Fruit fly (Drosophila melanogaster): ENCODE measurements around the gene CG14238.

CG14238 gene

DNA sequence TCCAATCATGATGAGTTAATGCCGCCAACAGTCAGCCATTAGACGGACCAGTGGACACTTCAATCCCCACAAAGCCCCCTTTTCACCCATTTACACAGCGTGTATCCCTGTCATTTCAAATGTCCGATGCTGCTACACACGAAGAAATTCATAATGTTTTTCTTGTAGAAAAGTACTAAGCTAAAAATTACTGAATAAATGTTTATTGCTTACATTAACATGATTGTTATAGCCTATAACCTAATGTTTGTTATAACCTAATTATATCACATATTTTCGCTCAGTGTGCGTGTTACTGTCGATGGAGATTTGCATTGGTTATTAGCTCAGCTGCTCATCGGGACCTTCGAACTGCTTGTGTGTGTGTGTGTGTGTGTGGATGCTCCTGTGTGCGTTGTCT is 21.5 kb upstream of the CG14238 start (continued):
- TF ChIP-seq Sry-β (GFP tag; optimal IDR thresholded peaks at IDR 0.05) = no peak
- no peak for TF ChIP-seq mld (GFP tag; IDR thresholded peaks at IDR 0.05; ENCODE audit: partially characterized antibody)
- no peak for TF ChIP-seq CG13894 (tag; optimal IDR thresholded peaks at IDR 0.05)
- no peak for TF ChIP-seq dan (GFP tag; IDR thresholded peaks at IDR 0.05)
- TF ChIP-seq chn (GFP tag; optimal IDR thresholded peaks at IDR 0.05) = peak; percentile 16
- no peak for TF ChIP-seq CG16815 (GFP tag; optimal IDR thresholded peaks at IDR 0.05)
- TF ChIP-seq chinmo (GFP tag; IDR thresholded peaks at IDR 0.05; ENCODE audit: partially characterized antibody) = no peak
- no peak for TF ChIP-seq Dp (GFP tag; optimal IDR thresholded peaks at IDR 0.05)
- no peak for TF ChIP-seq CG11560 (tag; IDR thresholded peaks at IDR 0.05)
- TF ChIP-seq CG4854 (GFP tag; optimal IDR thresholded peaks at IDR 0.05) = no peak
- TF ChIP-seq CG9215 (GFP tag; IDR thresholded peaks at IDR 0.05) = no peak
- TF ChIP-seq nerfin-1 (tag; optimal IDR thresholded peaks at IDR 0.05) = no peak
- peak; percentile 57 for TF ChIP-seq tx (GFP tag; optimal IDR thresholded peaks at IDR 0.05)
- no peak for TF ChIP-seq CG9932 (GFP tag; IDR thresholded peaks at IDR 0.05)
- no peak for TF ChIP-seq CG10565 (GFP tag; optimal IDR thresholded peaks at IDR 0.05)
- peak; percentile 13 for TF ChIP-seq CG10654 (GFP tag; optimal IDR thresholded peaks at IDR 0.05)
- no peak for TF ChIP-seq br (optimal IDR thresholded peaks at IDR 0.05)
- peak; percentile 35 for TF ChIP-seq Ssrp (tag; optimal IDR thresholded peaks at IDR 0.05)
- TF ChIP-seq ro (GFP tag; IDR thresholded peaks at IDR 0.05) = no peak
- TF ChIP-seq tin (GFP tag; optimal IDR thresholded peaks at IDR 0.05) = peak; percentile 0
- TF ChIP-seq MESR4 (GFP tag; optimal IDR thresholded peaks at IDR 0.05) = no peak
- no peak for TF ChIP-seq Mad (GFP tag; optimal IDR thresholded peaks at IDR 0.05)
- TF ChIP-seq HLH3B (GFP tag; IDR thresholded peaks at IDR 0.05) = peak; percentile 50; the same call in 1 of the 2 replicates
- no peak for TF ChIP-seq otp (GFP tag; IDR thresholded peaks at IDR 0.05)
- no peak for TF ChIP-seq CG15601 (tag; optimal IDR thresholded peaks at IDR 0.05)
- TF ChIP-seq vvl (GFP tag; IDR thresholded peaks at IDR 0.05) = peak; percentile 73
- no peak for TF ChIP-seq CG4617 (GFP tag; optimal IDR thresholded peaks at IDR 0.05; ENCODE audit: borderline replicate concordance)
- TF ChIP-seq dmrt99B (tag; optimal IDR thresholded peaks at IDR 0.05) = peak; percentile 68
- no peak for TF ChIP-seq CG7745 (tag; optimal IDR thresholded peaks at IDR 0.05)
- TF ChIP-seq Dip3 (GFP tag; optimal IDR thresholded peaks at IDR 0.05) = no peak
- TF ChIP-seq Gsc (GFP tag; IDR thresholded peaks at IDR 0.05) = 0 out of 2 replicates have a peak, but pooled peaks have one; percentile 24
- no peak for TF ChIP-seq CG6791 (GFP tag; IDR thresholded peaks at IDR 0.05; ENCODE audit: partially characterized antibody)
- TF ChIP-seq CG18599 (GFP tag; optimal IDR thresholded peaks at IDR 0.05) = peak; percentile 39
- TF ChIP-seq CG31388 (GFP tag; optimal IDR thresholded peaks at IDR 0.05) = no peak
- no peak for TF ChIP-seq Doc3 (GFP tag; IDR thresholded peaks at IDR 0.05; ENCODE audit: partially characterized antibody)
- no peak for TF ChIP-seq CG3995 (GFP tag; optimal IDR thresholded peaks at IDR 0.05)
- TF ChIP-seq Poxn (GFP tag; IDR thresholded peaks at IDR 0.05) = no peak
- TF ChIP-seq gce (GFP tag; IDR thresholded peaks at IDR 0.05) = peak; percentile 23; the same call in 1 of the 3 replicates
- no peak for TF ChIP-seq CG8765 (GFP tag; IDR thresholded peaks at IDR 0.05)
- no peak for TF ChIP-seq nom (GFP tag; optimal IDR thresholded peaks at IDR 0.05)
- TF ChIP-seq h (optimal IDR thresholded peaks at IDR 0.05) = no peak
- no peak for TF ChIP-seq sna (GFP tag; IDR thresholded peaks at IDR 0.05; ENCODE audit: partially characterized antibody)
- TF ChIP-seq dati (GFP tag; IDR thresholded peaks at IDR 0.05) = no peak
- no peak for TF ChIP-seq prd (optimal IDR thresholded peaks at IDR 0.05)
- TF ChIP-seq prd (GFP tag; IDR thresholded peaks at IDR 0.05) = peak; percentile 70; the same call in 2 of the 3 replicates
- TF ChIP-seq CG3726 (GFP tag; IDR thresholded peaks at IDR 0.05) = no peak
- peak; percentile 74; the same call in 2 of the 3 replicates for TF ChIP-seq ci (GFP tag; IDR thresholded peaks at IDR 0.05)
- TF ChIP-seq gem (tag; optimal IDR thresholded peaks at IDR 0.05) = peak; percentile 70
- TF ChIP-seq CG5180 (GFP tag; optimal IDR thresholded peaks at IDR 0.05) = no peak
- no peak for TF ChIP-seq Doc2 (GFP tag; IDR thresholded peaks at IDR 0.05)
- TF ChIP-seq CG8924 (tag; optimal IDR thresholded peaks at IDR 0.05) = peak; percentile 34
- TF ChIP-seq CG1602 (GFP tag; optimal IDR thresholded peaks at IDR 0.05) = peak; percentile 23

All from whole organism, embryonic.